Fruit fly (Drosophila melanogaster) whole organism, embryonic: ENCODE data around the gene mRpS2.

Experiments used
- CG14710 ChIP-seq: fragments of 200-800 bp; sonication (Bioruptor generic); optimal IDR thresholded peaks from 3 replicates; lab custom pipeline; 2019; ENCODE audit warnings: missing biosample characterization, mild to moderate bottlenecking, missing genetic modification characterization, moderate library complexity
- CG18599 ChIP-seq: fragments of 200-800 bp; sonication (Bioruptor generic); optimal IDR thresholded peaks from 3 replicates; lab custom pipeline; 2017; ENCODE audit warnings: missing biosample characterization, missing genetic modification characterization, mild to moderate bottlenecking, moderate library complexity, missing genetic modification reagents
- CG4282 ChIP-seq: fragments of 200-800 bp; sonication (Bioruptor generic); optimal IDR thresholded peaks from 2 replicates; lab custom pipeline; 2016; ENCODE audit warnings: missing biosample characterization, missing genetic modification characterization
- CG7987 ChIP-seq: fragments of 200-800 bp; sonication (Bioruptor generic); optimal IDR thresholded peaks from 2 replicates; lab custom pipeline; 2018; ENCODE audit warnings: missing biosample characterization, mild to moderate bottlenecking, missing genetic modification characterization, moderate library complexity
- Ssrp ChIP-seq: fragments of 200-800 bp; sonication (Bioruptor generic); optimal IDR thresholded peaks from 2 replicates; lab custom pipeline; 2018; ENCODE audit warnings: missing biosample characterization, mild to moderate bottlenecking, missing genetic modification characterization, moderate library complexity
- bbx ChIP-seq: fragments of 200-800 bp; sonication (Bioruptor generic); IDR thresholded peaks from 2 replicates; pipeline ENCODE4 v1.3.6; 2022; ENCODE audit warnings: missing biosample characterization, missing genetic modification characterization; ENCODE audit not compliant: partially characterized antibody
- fd96Cb ChIP-seq: fragments of 200-800 bp; sonication (Bioruptor generic); optimal IDR thresholded peaks from 2 replicates; lab custom pipeline; 2018; ENCODE audit warnings: missing biosample characterization, mild to moderate bottlenecking, missing genetic modification characterization, moderate library complexity
- zf30C ChIP-seq: fragments of 200-800 bp; sonication (Bioruptor generic); optimal IDR thresholded peaks from 3 replicates; lab custom pipeline; 2018; ENCODE audit warnings: missing biosample characterization, mild to moderate bottlenecking, missing genetic modification characterization

dm6 chr2L:4895902-4896301, 45.7 kb upstream of the mRpS2 start:
- no peak for TF ChIP-seq CG7987 (GFP tag; lab: Kevin White, UChicago)
- TF ChIP-seq CG4282 (GFP tag; lab: Kevin White, UChicago) = no peak
- TF ChIP-seq CG14710 (tag; lab: Kevin White, UChicago) = no peak
- TF ChIP-seq fd96Cb (tag; lab: Kevin White, UChicago) = no peak
- TF ChIP-seq CG18599 (GFP tag; lab: Kevin White, UChicago) = no peak
- no peak for TF ChIP-seq bbx (GFP tag; lab: Robert Waterston, UW)
- TF ChIP-seq Ssrp (tag; lab: Kevin White, UChicago) = no peak
- TF ChIP-seq zf30C = no peak
